Fruit fly (Drosophila melanogaster) whole organism, wandering third instar larva: ENCODE data around the gene CG15549.

ENCODE experiments used
- Abd-B ChIP-seq: fragments of >200 bp; optimal IDR thresholded peaks from 2 replicates; lab custom pipeline; 2017; ENCODE audit warnings: missing biosample characterization, missing genetic modification characterization
- CG32264 ChIP-seq: fragments of 200-800 bp; sonication (Bioruptor generic); optimal IDR thresholded peaks from 2 replicates; lab custom pipeline; 2016; ENCODE audit warnings: missing biosample characterization, missing genetic modification characterization
- CG9705 ChIP-seq: fragments of 200-800 bp; sonication (Bioruptor generic); optimal IDR thresholded peaks from 2 replicates; lab custom pipeline; 2018; ENCODE audit warnings: missing biosample characterization, mild to moderate bottlenecking, missing genetic modification characterization
- CrebA ChIP-seq: fragments of 200-800 bp; sonication (Bioruptor generic); optimal IDR thresholded peaks from 2 replicates; lab custom pipeline; 2016; ENCODE audit warnings: missing biosample characterization, mild to moderate bottlenecking, missing genetic modification characterization, borderline replicate concordance
- Dfd ChIP-seq: fragments of >200 bp; optimal IDR thresholded peaks from 2 replicates; lab custom pipeline; 2017; ENCODE audit warnings: missing biosample characterization, missing genetic modification characterization
- Dif ChIP-seq: fragments of 200-275, 200-300 bp; sonication (Bioruptor generic); optimal IDR thresholded peaks from 2 replicates; lab custom pipeline; 2018; ENCODE audit warnings: missing biosample characterization, missing genetic modification characterization; ENCODE audit not compliant: partially characterized antibody
- GATAd ChIP-seq: sonication (Bioruptor generic); optimal IDR thresholded peaks from 2 replicates; lab custom pipeline; 2016; ENCODE audit warnings: missing biosample characterization, missing genetic modification characterization
- HLH106 ChIP-seq: fragments of 200-800 bp; optimal IDR thresholded peaks from 3 replicates; lab custom pipeline; 2019; ENCODE audit warnings: missing biosample characterization, mild to moderate bottlenecking, missing genetic modification characterization, moderate library complexity
- Hnf4 ChIP-seq: fragments of 200-800 bp; sonication (Bioruptor generic); optimal IDR thresholded peaks from 2 replicates; lab custom pipeline; 2016; ENCODE audit warnings: missing biosample characterization, mild to moderate bottlenecking, missing genetic modification characterization
- Hr78 ChIP-seq: fragments of >200 bp; optimal IDR thresholded peaks from 2 replicates; lab custom pipeline; 2017; ENCODE audit warnings: missing biosample characterization, missing genetic modification characterization
- Hr83 ChIP-seq: fragments of 200-300 bp; sonication (Bioruptor generic); optimal IDR thresholded peaks from 2 replicates; lab custom pipeline; 2016; ENCODE audit warnings: missing biosample characterization, mild to moderate bottlenecking, missing genetic modification characterization, moderate library complexity; ENCODE audit not compliant: poor library complexity, severe bottlenecking
- Jra ChIP-seq: sonication (Bioruptor generic); optimal IDR thresholded peaks from 2 replicates; lab custom pipeline; 2016; ENCODE audit warnings: missing biosample characterization, missing genetic modification characterization
- Mio ChIP-seq: sonication (Bioruptor generic); optimal IDR thresholded peaks from 2 replicates; lab custom pipeline; 2016; ENCODE audit warnings: missing biosample characterization, missing genetic modification characterization
- Myc ChIP-seq: fragments of >200 bp; optimal IDR thresholded peaks from 2 replicates; lab custom pipeline; 2017
- N ChIP-seq: fragments of >200 bp; optimal IDR thresholded peaks from 2 replicates; lab custom pipeline; 2018; ENCODE audit warnings: missing biosample characterization, missing external identifiers, missing genetic modification characterization
- OdsH ChIP-seq: fragments of 200-800 bp; sonication (Bioruptor generic); optimal IDR thresholded peaks from 2 replicates; lab custom pipeline; 2016; ENCODE audit warnings: missing biosample characterization, mild to moderate bottlenecking, missing genetic modification characterization
- Rel ChIP-seq, 2 experiments: fragments of 200-800 bp; sonication (Bioruptor generic) in 1 of 2; optimal IDR thresholded peaks; 2 replicates in 1 of 2; 3 replicates in 1 of 2; lab custom pipeline; 2016 to 2019; ENCODE audit warnings: mild to moderate bottlenecking in 2 of 2, missing biosample characterization in 2 of 2, missing genetic modification characterization in 2 of 2, moderate library complexity in 1 of 2
- Sp1 ChIP-seq: fragments of 200-800 bp; sonication (Bioruptor generic); optimal IDR thresholded peaks from 3 replicates; lab custom pipeline; 2019; ENCODE audit warnings: missing biosample characterization, mild to moderate bottlenecking, missing genetic modification characterization, moderate library complexity
- Vsx2 ChIP-seq: fragments of 200-300, 225-300 bp; sonication (Bioruptor generic); optimal IDR thresholded peaks from 2 replicates; lab custom pipeline; 2018; ENCODE audit warnings: missing biosample characterization, missing genetic modification characterization; ENCODE audit not compliant: partially characterized antibody
- br ChIP-seq: fragments of 200-800 bp; sonication (Bioruptor generic); optimal IDR thresholded peaks from 2 replicates; lab custom pipeline; 2016; ENCODE audit warnings: missing biosample characterization, missing genetic modification characterization
- brk ChIP-seq: fragments of 200-800 bp; sonication (Bioruptor generic); optimal IDR thresholded peaks from 2 replicates; lab custom pipeline; 2016; ENCODE audit warnings: missing biosample characterization, mild to moderate bottlenecking, missing genetic modification characterization
- dl ChIP-seq, 2 experiments: fragments of 175-275, 200-275 bp in 1 of 2; fragments of 200-275 bp in 1 of 2; sonication (Bioruptor generic); optimal IDR thresholded peaks; lab custom pipeline; 2018; ENCODE audit warnings: mild to moderate bottlenecking in 2 of 2, missing biosample characterization in 2 of 2, missing genetic modification characterization in 2 of 2, moderate library complexity in 2 of 2; ENCODE audit not compliant: partially characterized antibody in 2 of 2, insufficient read depth in 1 of 2
- dmrt93B ChIP-seq: fragments of 200-800 bp; sonication (Bioruptor generic); optimal IDR thresholded peaks from 2 replicates; lab custom pipeline; 2018; ENCODE audit warnings: missing biosample characterization, mild to moderate bottlenecking, missing genetic modification characterization
- dsf ChIP-seq: sonication (Bioruptor generic); optimal IDR thresholded peaks from 2 replicates; lab custom pipeline; 2016; ENCODE audit warnings: missing biosample characterization, missing genetic modification characterization, borderline replicate concordance
- ey ChIP-seq: fragments of 200-800 bp; sonication (Bioruptor generic); optimal IDR thresholded peaks from 2 replicates; lab custom pipeline; 2016; ENCODE audit warnings: missing biosample characterization, missing genetic modification characterization
- foxo ChIP-seq, 2 experiments: fragments of 200-800 bp; sonication (Bioruptor generic); optimal IDR thresholded peaks; 2 replicates in 1 of 2; 3 replicates in 1 of 2; lab custom pipeline; 2016 to 2017; ENCODE audit warnings: missing biosample characterization in 2 of 2, missing genetic modification characterization in 2 of 2
- fru ChIP-seq: fragments of 200-800 bp; sonication (Bioruptor generic); optimal IDR thresholded peaks from 3 replicates; lab custom pipeline; 2016; ENCODE audit warnings: missing biosample characterization, mild to moderate bottlenecking, missing genetic modification characterization
- h ChIP-seq: fragments of 200-800 bp; sonication (Bioruptor generic); optimal IDR thresholded peaks from 3 replicates; lab custom pipeline; 2016; ENCODE audit warnings: missing biosample characterization, mild to moderate bottlenecking, missing genetic modification characterization
- jim ChIP-seq: fragments of 175-275, 200-325 bp; sonication (Bioruptor generic); optimal IDR thresholded peaks from 2 replicates; lab custom pipeline; 2016; ENCODE audit warnings: missing biosample characterization, mild to moderate bottlenecking, missing genetic modification characterization
- lola ChIP-seq: fragments of >200 bp; optimal IDR thresholded peaks from 2 replicates; lab custom pipeline; 2017; ENCODE audit warnings: missing biosample characterization, missing genetic modification characterization
- pan ChIP-seq: fragments of >200 bp; optimal IDR thresholded peaks from 2 replicates; lab custom pipeline; 2017
- psq ChIP-seq: fragments of 200-800 bp; sonication (Bioruptor generic); optimal IDR thresholded peaks from 3 replicates; lab custom pipeline; 2017; ENCODE audit warnings: missing biosample characterization, mild to moderate bottlenecking, missing genetic modification characterization, moderate library complexity
- rgr ChIP-seq: fragments of 200-800 bp; sonication (Bioruptor generic); optimal IDR thresholded peaks from 3 replicates; lab custom pipeline; 2016; ENCODE audit warnings: missing biosample characterization, mild to moderate bottlenecking, missing genetic modification characterization
- sage ChIP-seq: fragments of 200-800 bp; sonication (Bioruptor generic); optimal IDR thresholded peaks from 2 replicates; lab custom pipeline; 2016; ENCODE audit warnings: missing biosample characterization, mild to moderate bottlenecking, missing genetic modification characterization
- sv ChIP-seq: fragments of 200-800 bp; sonication (Bioruptor generic); optimal IDR thresholded peaks from 3 replicates; lab custom pipeline; 2016; ENCODE audit warnings: missing biosample characterization, missing genetic modification characterization
- tai ChIP-seq: sonication (Bioruptor generic); optimal IDR thresholded peaks from 2 replicates; lab custom pipeline; 2016; ENCODE audit warnings: missing biosample characterization, missing genetic modification characterization
- usp ChIP-seq: fragments of >200 bp; optimal IDR thresholded peaks from 2 replicates; lab custom pipeline; 2017; ENCODE audit warnings: missing biosample characterization, missing genetic modification characterization
- woc ChIP-seq: sonication (Bioruptor generic); optimal IDR thresholded peaks from 2 replicates; lab custom pipeline; 2016; ENCODE audit warnings: missing biosample characterization, mild to moderate bottlenecking, missing genetic modification characterization

Gene CG15549

DNA sequence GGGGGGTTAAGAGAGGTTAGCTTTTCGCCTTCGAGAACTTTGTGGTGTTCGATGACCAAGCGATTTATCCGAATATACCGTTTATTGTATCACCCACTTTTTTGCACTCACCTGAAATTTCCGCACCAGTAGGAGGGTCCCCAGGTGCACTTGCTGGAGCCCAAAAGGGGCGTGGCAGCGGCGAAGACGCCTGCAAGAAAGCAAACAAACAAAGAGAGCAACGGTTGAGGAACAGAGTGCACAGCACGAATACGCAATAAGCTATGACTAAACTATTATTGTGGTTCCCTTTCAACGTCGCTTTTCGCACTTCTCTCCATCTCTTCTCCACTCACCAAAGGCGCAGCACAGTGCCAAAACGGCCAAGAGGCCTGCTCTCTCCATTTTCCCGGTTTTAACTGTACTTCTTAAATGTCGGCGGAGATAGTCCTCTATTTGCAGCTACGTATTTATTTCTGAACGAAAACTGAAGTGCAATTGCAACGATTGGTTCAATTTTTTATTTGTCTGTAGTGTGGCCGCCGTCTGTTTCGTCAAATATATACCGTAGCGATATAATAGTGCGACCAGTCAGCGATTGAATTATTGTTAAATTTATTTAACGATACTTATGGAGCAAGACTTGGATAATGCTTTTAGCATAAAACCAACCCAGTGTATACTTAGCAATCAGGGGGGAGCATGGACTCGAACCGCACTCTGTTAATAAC is 47.6 kb downstream of the CG15549 start, which contains the start of gene Sap-r:
Gene Sap-r (minus strand): TSS at position 513 of the 710 bp plus-strand sequence.
- peak; percentile 12 for TF ChIP-seq HLH106 (tag; lab: Kevin White, UChicago)
- TF ChIP-seq brk (GFP tag; lab: Kevin White, UChicago) = no peak
- TF ChIP-seq Hr83 = no peak
- TF ChIP-seq psq (GFP tag; lab: Kevin White, UChicago) = peak; percentile 60
- TF ChIP-seq Hr78 (GFP tag; lab: Kevin White, UChicago) = no peak
- TF ChIP-seq Rel (GFP tag; optimal IDR thresholded peaks at IDR 0.05; lab: Kevin White, UChicago) = no peak
- TF ChIP-seq Rel (tag; optimal IDR thresholded peaks at IDR 0.05; lab: Kevin White, UChicago) = peak; percentile 66
- TF ChIP-seq jim = no peak
- TF ChIP-seq br (GFP tag; lab: Kevin White, UChicago) = peak; percentile 38
- peak; percentile 44 for TF ChIP-seq Dif (GFP tag; lab: Kevin White, UChicago)
- peak; percentile 43 for TF ChIP-seq h (GFP tag; lab: Kevin White, UChicago)
- TF ChIP-seq Myc (lab: Kevin White, UChicago) = peak; percentile 27
- peak; percentile 14 for TF ChIP-seq CG32264 (GFP tag; lab: Kevin White, UChicago)
- TF ChIP-seq Sp1 (GFP tag; lab: Kevin White, UChicago) = peak; percentile 57
- peak; percentile 22 for TF ChIP-seq tai (GFP tag; lab: Kevin White, UChicago)
- TF ChIP-seq Jra (GFP tag; lab: Kevin White, UChicago) = peak; percentile 12

- TF ChIP-seq HLH106 (tag; lab: Kevin White, UChicago) (peak; percentile 86), usp (GFP tag; lab: Kevin White, UChicago) (no peak), dsf (GFP tag; lab: Kevin White, UChicago) (peak; percentile 9), CG9705 (GFP tag; lab: Kevin White, UChicago) (peak; percentile 60), OdsH (GFP tag; lab: Kevin White, UChicago) (peak; percentile 81), fru (peak; percentile 86), Vsx2 (GFP tag; lab: Kevin White, UChicago) (no peak), dl (GFP tag; optimal IDR thresholded peaks at IDR 0.05; lab: Kevin White, UChicago; ENCODE audit: insufficient read depth in 1 of 2, partially characterized antibody in 2 of 2) (no peak), Myc (lab: Kevin White, UChicago) (no peak), Mio (GFP tag; lab: Kevin White, UChicago) (peak; percentile 64), foxo (GFP tag; optimal IDR thresholded peaks at IDR 0.05; lab: Kevin White, UChicago) (peak; percentile 24 to 89), psq (GFP tag; lab: Kevin White, UChicago) (peak; percentile 63), Sp1 (GFP tag; lab: Kevin White, UChicago) (peak; percentile 75), Rel (GFP tag; optimal IDR thresholded peaks at IDR 0.05; lab: Kevin White, UChicago) (peak; percentile 27), Rel (tag; optimal IDR thresholded peaks at IDR 0.05; lab: Kevin White, UChicago) (peak; percentile 41), Hr78 (GFP tag; lab: Kevin White, UChicago) (no peak), br (GFP tag; lab: Kevin White, UChicago) (peak; percentile 84), CrebA (GFP tag; lab: Kevin White, UChicago) (no peak), Abd-B (GFP tag; lab: Kevin White, UChicago) (no peak), dmrt93B (peak; percentile 63), brk (GFP tag; lab: Kevin White, UChicago) (no peak), Hnf4 (GFP tag; lab: Kevin White, UChicago) (peak; percentile 83), ey (peak; percentile 88), h (GFP tag; lab: Kevin White, UChicago) (peak; percentile 90), woc (GFP tag; lab: Kevin White, UChicago) (peak; percentile 70), pan (no peak), GATAd (GFP tag; lab: Kevin White, UChicago) (peak; percentile 24), jim (no peak), sv (GFP tag; lab: Kevin White, UChicago) (no peak), Dif (GFP tag; lab: Kevin White, UChicago) (no peak), Hr83 (peak; percentile 64), N (no peak), Dfd (GFP tag; lab: Kevin White, UChicago) (no peak), Jra (GFP tag; lab: Kevin White, UChicago) (peak; percentile 47), CG32264 (GFP tag; lab: Kevin White, UChicago) (peak; percentile 66), rgr (GFP tag; lab: Kevin White, UChicago) (peak; percentile 90), tai (GFP tag; lab: Kevin White, UChicago) (no peak), lola (no peak), sage (GFP tag; lab: Kevin White, UChicago) (peak; percentile 21)
- TF ChIP-seq, all 38 proteins: peak for 22
These were observed 48.4 kb downstream of the CG15549 start for dm6 chr3R:30887711-30888549.
